Fruit fly (Drosophila melanogaster): ENCODE data around the gene jp.

The jp gene

dm6 chr2L:9613006-9613690, 46.6 kb upstream of the jp start, which contains the start of gene Trx2 (continued):
- TF ChIP-seq scrt (GFP tag; optimal IDR thresholded peaks at IDR 0.05) (peak; percentile 51), pfk (GFP tag; optimal IDR thresholded peaks at IDR 0.05) (peak; percentile 9), chm (GFP tag; IDR thresholded peaks at IDR 0.05) (peak; percentile 71), Dp (GFP tag; optimal IDR thresholded peaks at IDR 0.05) (peak; percentile 57), CG12659 (GFP tag; optimal IDR thresholded peaks at IDR 0.05) (peak; percentile 51), sug (tag; optimal IDR thresholded peaks at IDR 0.05) (peak; percentile 25), chn (GFP tag; optimal IDR thresholded peaks at IDR 0.05) (no peak), CG11456 (GFP tag; IDR thresholded peaks at IDR 0.05) (0 out of 3 replicates have a peak, but pooled peaks have one; percentile 19), CG3847 (GFP tag; IDR thresholded peaks at IDR 0.05) (no peak), so (GFP tag; IDR thresholded peaks at IDR 0.05) (peak; percentile 66; the same call in 1 of the 3 replicates), CG12769 (tag; optimal IDR thresholded peaks at IDR 0.05) (peak; percentile 46), Rfx (GFP tag; IDR thresholded peaks at IDR 0.05) (peak; percentile 48; the same call in 1 of the 2 replicates), nerfin-2 (GFP tag; IDR thresholded peaks at IDR 0.05; ENCODE audit: partially characterized antibody) (no peak), CG6791 (GFP tag; IDR thresholded peaks at IDR 0.05; ENCODE audit: partially characterized antibody) (peak; percentile 56; the same call in 1 of the 3 replicates), emc (GFP tag; optimal IDR thresholded peaks at IDR 0.05) (no peak), CG2116 (GFP tag; optimal IDR thresholded peaks at IDR 0.05) (peak; percentile 97), Spps (tag; optimal IDR thresholded peaks at IDR 0.05) (no peak), CG34422 (GFP tag; IDR thresholded peaks at IDR 0.05) (peak; percentile 82; the same call in 1 of the 3 replicates), zfh2 (GFP tag; optimal IDR thresholded peaks at IDR 0.05) (no peak), lola (GFP tag; optimal IDR thresholded peaks at IDR 0.05) (peak in 1 of 3 experiments; percentile 31), cad (GFP tag; optimal IDR thresholded peaks at IDR 0.05) (no peak), CG4730 (GFP tag; IDR thresholded peaks at IDR 0.05) (no peak), HLH3B (GFP tag; IDR thresholded peaks at IDR 0.05) (peak; percentile 5; the same call in 1 of the 2 replicates), tio (GFP tag; optimal IDR thresholded peaks at IDR 0.05) (no peak), CG9817 (tag; optimal IDR thresholded peaks at IDR 0.05) (no peak), Hr78 (GFP tag; optimal IDR thresholded peaks at IDR 0.05) (peak in 1 of 2 experiments; percentile 99), rib (GFP tag; IDR thresholded peaks at IDR 0.05) (no peak), Hmr (GFP tag; optimal IDR thresholded peaks at IDR 0.05) (peak; percentile 56), mirr (GFP tag; optimal IDR thresholded peaks at IDR 0.05) (peak; percentile 67), Jarid2 (GFP tag; optimal IDR thresholded peaks at IDR 0.05) (peak; percentile 84), bab2 (GFP tag; optimal IDR thresholded peaks at IDR 0.05) (no peak), CHES-1-like (GFP tag; optimal IDR thresholded peaks at IDR 0.05) (peak; percentile 43), CG17802 (tag; optimal IDR thresholded peaks at IDR 0.05) (no peak), chif (GFP tag; optimal IDR thresholded peaks at IDR 0.05) (no peak), D19A (tag; optimal IDR thresholded peaks at IDR 0.05) (no peak), Sry-β (GFP tag; optimal IDR thresholded peaks at IDR 0.05) (no peak), ranshi (GFP tag; IDR thresholded peaks at IDR 0.05) (no peak; the same call in 1 of the 2 replicates), zen2 (GFP tag; IDR thresholded peaks at IDR 0.05; ENCODE audit: partially characterized antibody) (no peak), Adf1 (GFP tag; IDR thresholded peaks at IDR 0.05) (peak; percentile 38; the same call in 1 of the 2 replicates), salm (tag; optimal IDR thresholded peaks at IDR 0.05) (no peak), hkb (optimal IDR thresholded peaks at IDR 0.05) (peak; percentile 45), hkb (GFP tag; IDR thresholded peaks at IDR 0.05) (peak; percentile 49; the same call in 1 of the 2 replicates), CG7372 (GFP tag; IDR thresholded peaks at IDR 0.05) (peak; percentile 23; the same call in 1 of the 2 replicates), nom (GFP tag; optimal IDR thresholded peaks at IDR 0.05) (peak; percentile 71), cato (GFP tag; optimal IDR thresholded peaks at IDR 0.05; ENCODE audit: borderline replicate concordance) (no peak), tna (GFP tag; IDR thresholded peaks at IDR 0.05; ENCODE audit: partially characterized antibody) (peak; percentile 49; the same call in 1 of the 2 replicates), fd96Cb (tag; optimal IDR thresholded peaks at IDR 0.05) (no peak), lilli (GFP tag; optimal IDR thresholded peaks at IDR 0.05) (peak; percentile 23)

Data from whole organism, embryonic.